Worm (Caenorhabditis elegans) whole organism, early embryonic: ENCODE data around the gene nhr-122.

Experiments used
- F13C5.2 ChIP-seq: sonication (generic microtip); optimal IDR thresholded peaks from 2 replicates; lab custom pipeline; 2017; ENCODE audit warnings: mild to moderate bottlenecking, missing genetic modification characterization, inconsistent platforms, missing compliant biosample characterization
- ama-1 ChIP-seq: fragments of 150-350 bp; optimal IDR thresholded peaks from 2 replicates; lab custom pipeline; 2014
- ceh-13 ChIP-seq: fragments of 200-800 bp; sonication (Bioruptor generic); optimal IDR thresholded peaks from 2 replicates; lab custom pipeline; 2018; ENCODE audit warnings: mild to moderate bottlenecking, missing genetic modification characterization, missing compliant biosample characterization
- ceh-36 ChIP-seq: sonication (generic microtip); optimal IDR thresholded peaks from 2 replicates; lab custom pipeline; 2016; ENCODE audit warnings: missing genetic modification characterization, inconsistent platforms, missing compliant biosample characterization
- flt-1 ChIP-seq: fragments of 200-800 bp; sonication (Bioruptor generic); IDR thresholded peaks from 2 replicates; pipeline ENCODE4 v1.3.6; 2022; ENCODE audit warnings: missing genetic modification characterization, missing compliant biosample characterization
- hnd-1 ChIP-seq: sonication (generic microtip); optimal IDR thresholded peaks from 2 replicates; lab custom pipeline; 2016; ENCODE audit warnings: missing genetic modification characterization, missing compliant biosample characterization
- tbx-37 ChIP-seq: fragments of 200-800 bp; sonication (Bioruptor generic); conservative IDR thresholded peaks from 2 replicates; pipeline ENCODE4 v1.3.6; 2022; ENCODE audit warnings: missing genetic modification reagents, missing genetic modification characterization, missing compliant biosample characterization
- tra-4 ChIP-seq: sonication (generic microtip); optimal IDR thresholded peaks from 2 replicates; lab custom pipeline; 2017; ENCODE audit warnings: missing genetic modification characterization, missing compliant biosample characterization

DNA sequence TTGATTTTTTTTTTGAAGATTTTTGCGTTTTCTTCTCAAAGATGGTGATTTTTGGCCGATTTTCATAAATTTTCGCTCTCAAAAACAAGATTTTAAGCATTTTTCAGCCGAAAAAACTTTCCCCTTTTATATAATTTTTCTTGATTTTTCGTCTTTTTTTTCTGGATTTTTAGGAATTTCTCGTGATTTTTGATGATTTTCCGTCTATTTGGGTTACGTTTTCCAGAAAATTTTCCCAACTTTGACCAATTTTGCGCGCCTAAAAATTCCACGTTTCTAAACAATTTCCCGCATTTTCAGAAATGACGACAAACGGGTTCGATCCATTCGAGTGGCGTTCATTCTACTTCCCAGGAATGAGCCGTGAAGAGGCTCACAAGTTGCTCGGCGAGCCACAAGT lies 16.7 kb upstream of the nhr-122 start, which contains the start of gene ced-2:
- TF ChIP-seq ama-1 (no peak), ceh-36 (no peak), tbx-37 (no peak), flt-1 (GFP tag; lab: Robert Waterston, UW) (no peak), hnd-1 (tag; lab: Kevin White, UChicago) (no peak), ceh-13 (no peak), F13C5.2 (tag; lab: Kevin White, UChicago) (no peak), tra-4 (tag; lab: Kevin White, UChicago) (no peak)
